Worm (Caenorhabditis elegans) whole organism, L3 larva: ENCODE measurements around the gene dcr-1.

Source experiments
- daf-12 ChIP-seq: fragments of 150-350 bp; optimal IDR thresholded peaks from 2 replicates; lab custom pipeline; 2014; ENCODE audit warnings: missing biosample characterization, missing genetic modification reagents, missing genetic modification characterization
- egl-27 ChIP-seq: sonication (generic microtip); optimal IDR thresholded peaks from 4 replicates; lab custom pipeline; 2017; ENCODE audit warnings: missing biosample characterization, missing genetic modification reagents, missing genetic modification characterization
- elt-3 ChIP-seq, 3 experiments: fragments of 150-350 bp in 1 of 3; sonication (generic microtip) in 2 of 3; optimal IDR thresholded peaks; 2 replicates in 2 of 3; 4 replicates in 1 of 3; lab custom pipeline; 2014 to 2017; ENCODE audit warnings: missing biosample characterization in 3 of 3, missing genetic modification characterization in 3 of 3
- fos-1 ChIP-seq: fragments of 150-350 bp; optimal IDR thresholded peaks from 2 replicates; lab custom pipeline; 2014; ENCODE audit warnings: missing biosample characterization, missing genetic modification characterization
- lin-15B ChIP-seq: fragments of 150-350 bp; optimal IDR thresholded peaks from 2 replicates; lab custom pipeline; 2014; ENCODE audit warnings: missing biosample characterization, missing genetic modification characterization
- lin-39 ChIP-seq: fragments of 150-350 bp; optimal IDR thresholded peaks from 2 replicates; lab custom pipeline; 2018; ENCODE audit warnings: missing biosample characterization, missing genetic modification reagents, missing genetic modification characterization
- nhr-11 ChIP-seq: fragments of 150-350 bp; optimal IDR thresholded peaks from 2 replicates; lab custom pipeline; 2014; ENCODE audit warnings: missing biosample characterization, missing genetic modification characterization
- nhr-237 ChIP-seq: fragments of 150-350 bp; optimal IDR thresholded peaks from 2 replicates; lab custom pipeline; 2014; ENCODE audit warnings: missing biosample characterization, missing genetic modification characterization
- nhr-25 ChIP-seq: sonication (generic microtip); optimal IDR thresholded peaks from 2 replicates; lab custom pipeline; 2017; ENCODE audit warnings: missing biosample characterization, missing genetic modification characterization
- nhr-28 ChIP-seq: fragments of 150-350 bp; optimal IDR thresholded peaks from 2 replicates; lab custom pipeline; 2014; ENCODE audit warnings: missing biosample characterization, missing genetic modification characterization
- tbx-2 ChIP-seq: sonication (generic microtip); optimal IDR thresholded peaks from 2 replicates; lab custom pipeline; 2016; ENCODE audit warnings: mild to moderate bottlenecking, missing genetic modification characterization, missing compliant biosample characterization

DNA sequence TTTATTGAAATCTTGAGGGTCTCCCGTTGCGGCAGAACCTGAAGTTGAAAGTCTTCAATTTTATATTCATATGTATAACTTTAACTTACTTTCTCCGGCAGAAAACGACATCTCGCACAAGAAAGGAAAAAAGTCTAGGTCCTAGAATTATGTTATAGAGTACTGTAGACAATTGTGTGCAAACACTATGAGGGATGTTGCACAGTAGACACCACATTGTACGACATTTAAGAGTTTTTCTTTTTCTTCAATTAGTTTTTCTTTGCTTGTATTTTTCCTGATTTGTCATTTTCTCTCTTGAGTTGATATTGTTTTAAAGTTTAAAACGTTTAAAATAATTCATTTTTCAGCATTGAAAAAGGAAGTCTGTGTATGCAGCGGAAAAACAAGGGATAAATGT lies 5.3 kb upstream of the dcr-1 start, which contains the start of the genes K06H7.7 and grp-1:
- TF ChIP-seq nhr-11 (tag; lab: Kevin White, UChicago): no peak
- TF ChIP-seq lin-15B (tag; lab: Kevin White, UChicago): peak; percentile 73
- TF ChIP-seq lin-39: no peak
- TF ChIP-seq nhr-237 (tag; lab: Kevin White, UChicago): no peak
- TF ChIP-seq fos-1 (tag; lab: Kevin White, UChicago): no peak
- no peak for TF ChIP-seq elt-3 (tag; optimal IDR thresholded peaks at IDR 0.05; lab: Kevin White, UChicago)
- no peak for TF ChIP-seq daf-12
- no peak for TF ChIP-seq nhr-28 (tag; lab: Kevin White, UChicago)
- TF ChIP-seq egl-27 (tag; lab: Kevin White, UChicago): no peak
- no peak for TF ChIP-seq tbx-2
- TF ChIP-seq nhr-25: peak; percentile 21
